Worm (Caenorhabditis elegans): ENCODE measurements around the gene srv-4.

DNA sequence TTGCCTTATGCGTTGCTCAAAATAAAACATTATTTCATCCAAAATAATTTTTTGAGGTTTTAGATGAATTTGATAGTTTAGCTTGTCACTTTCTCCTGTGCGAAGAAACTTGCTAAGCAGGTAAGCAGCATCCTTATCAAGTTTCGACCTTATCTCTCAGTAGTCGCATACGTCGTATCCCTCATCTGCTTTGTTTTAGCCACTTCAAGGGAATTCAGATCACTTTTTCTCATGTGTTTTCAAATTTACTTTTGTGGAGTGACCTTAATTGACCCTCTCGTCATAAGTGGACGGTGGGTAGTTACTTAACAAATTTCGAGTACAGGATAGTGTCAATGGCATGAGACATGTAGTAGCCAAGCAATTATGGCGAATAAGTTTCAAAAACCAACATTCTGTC, 51.6 kb downstream of the srv-4 start:
- no peak for TF ChIP-seq ceh-82 (tag; optimal IDR thresholded peaks at IDR 0.05)
- TF ChIP-seq madf-5 (GFP tag; IDR thresholded peaks at IDR 0.05) = no peak
- TF ChIP-seq nhr-10 (tag; optimal IDR thresholded peaks at IDR 0.05) = peak; percentile 53
